Fruit fly (Drosophila melanogaster): ENCODE data around the gene mld.
A peak's percentile ranks its signal among the peaks of the same experiment; 100 is the strongest.

The mld gene

DNA sequence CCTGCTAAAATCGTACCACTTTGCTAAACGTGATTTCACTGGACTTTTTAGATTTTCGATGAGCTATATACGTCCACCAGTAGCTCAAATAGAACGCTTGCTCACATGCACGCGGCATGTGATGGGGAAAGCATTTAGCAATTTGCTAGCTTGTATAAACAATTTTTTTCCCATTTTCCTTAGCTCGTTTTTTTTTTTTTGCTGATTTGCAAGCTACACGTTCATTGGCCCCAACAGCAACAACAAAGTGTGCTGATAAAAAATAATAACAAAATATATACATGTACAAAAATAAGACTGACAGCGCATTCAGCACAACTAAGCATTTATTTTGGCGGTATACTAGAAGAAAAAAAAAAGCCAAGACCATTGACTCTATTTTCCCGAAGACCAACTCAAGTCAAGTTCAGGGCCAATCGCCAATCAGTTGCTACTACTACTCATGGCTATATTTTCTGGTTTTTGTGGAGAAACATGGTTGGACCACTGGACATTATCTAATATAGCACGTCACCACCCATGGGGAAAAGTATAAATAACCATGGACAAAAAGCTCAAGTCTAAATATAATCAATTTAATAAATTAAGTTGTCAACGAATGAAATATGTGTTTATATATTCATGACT is 9.6 kb upstream of the mld start:
- TF ChIP-seq Rel (GFP tag; optimal IDR thresholded peaks at IDR 0.05) (no peak), Rel (tag; optimal IDR thresholded peaks at IDR 0.05) (peak; percentile 42), Sp1 (GFP tag; optimal IDR thresholded peaks at IDR 0.05) (no peak), jim (GFP tag; optimal IDR thresholded peaks at IDR 0.05) (no peak), usp (GFP tag; optimal IDR thresholded peaks at IDR 0.05) (no peak), CG9705 (GFP tag; optimal IDR thresholded peaks at IDR 0.05) (no peak), tai (GFP tag; optimal IDR thresholded peaks at IDR 0.05) (peak; percentile 26), rgr (GFP tag; optimal IDR thresholded peaks at IDR 0.05) (no peak)

DNA sequence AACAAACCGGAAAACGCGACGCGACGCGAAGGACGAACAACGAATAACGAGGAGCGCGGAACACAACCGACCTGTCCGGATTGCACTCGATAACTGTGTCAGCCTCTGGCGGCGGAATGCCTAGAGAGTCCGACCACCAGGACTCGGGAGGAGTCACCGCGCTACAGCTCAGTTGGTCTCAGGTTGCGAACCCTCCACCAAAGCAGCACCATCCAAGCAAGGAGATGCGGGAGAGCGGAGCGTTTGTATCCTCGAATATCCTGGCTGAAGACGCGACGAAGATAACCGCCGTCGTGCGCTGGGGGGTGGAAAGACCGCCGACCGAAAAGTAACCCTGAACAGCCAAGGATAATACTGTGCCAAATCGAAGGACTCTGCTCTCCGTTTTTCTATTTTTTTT is 8.1 kb upstream of the mld start:
- no peak for TF ChIP-seq Hnf4 (GFP tag; optimal IDR thresholded peaks at IDR 0.05)
- no peak for TF ChIP-seq ey (GFP tag; optimal IDR thresholded peaks at IDR 0.05)
- no peak for TF ChIP-seq dl (GFP tag; optimal IDR thresholded peaks at IDR 0.05; ENCODE audit: insufficient read depth in 1 of 2, partially characterized antibody in 2 of 2)
- TF ChIP-seq dmrt93B (GFP tag; optimal IDR thresholded peaks at IDR 0.05), result no peak
- TF ChIP-seq foxo (GFP tag; optimal IDR thresholded peaks at IDR 0.05), result no peak
- no peak for TF ChIP-seq sv (GFP tag; optimal IDR thresholded peaks at IDR 0.05)
- no peak for TF ChIP-seq tai (GFP tag; optimal IDR thresholded peaks at IDR 0.05)
- TF ChIP-seq Sp1 (GFP tag; optimal IDR thresholded peaks at IDR 0.05), result no peak
- TF ChIP-seq CrebA (GFP tag; optimal IDR thresholded peaks at IDR 0.05; ENCODE audit: borderline replicate concordance), result no peak

DNA sequence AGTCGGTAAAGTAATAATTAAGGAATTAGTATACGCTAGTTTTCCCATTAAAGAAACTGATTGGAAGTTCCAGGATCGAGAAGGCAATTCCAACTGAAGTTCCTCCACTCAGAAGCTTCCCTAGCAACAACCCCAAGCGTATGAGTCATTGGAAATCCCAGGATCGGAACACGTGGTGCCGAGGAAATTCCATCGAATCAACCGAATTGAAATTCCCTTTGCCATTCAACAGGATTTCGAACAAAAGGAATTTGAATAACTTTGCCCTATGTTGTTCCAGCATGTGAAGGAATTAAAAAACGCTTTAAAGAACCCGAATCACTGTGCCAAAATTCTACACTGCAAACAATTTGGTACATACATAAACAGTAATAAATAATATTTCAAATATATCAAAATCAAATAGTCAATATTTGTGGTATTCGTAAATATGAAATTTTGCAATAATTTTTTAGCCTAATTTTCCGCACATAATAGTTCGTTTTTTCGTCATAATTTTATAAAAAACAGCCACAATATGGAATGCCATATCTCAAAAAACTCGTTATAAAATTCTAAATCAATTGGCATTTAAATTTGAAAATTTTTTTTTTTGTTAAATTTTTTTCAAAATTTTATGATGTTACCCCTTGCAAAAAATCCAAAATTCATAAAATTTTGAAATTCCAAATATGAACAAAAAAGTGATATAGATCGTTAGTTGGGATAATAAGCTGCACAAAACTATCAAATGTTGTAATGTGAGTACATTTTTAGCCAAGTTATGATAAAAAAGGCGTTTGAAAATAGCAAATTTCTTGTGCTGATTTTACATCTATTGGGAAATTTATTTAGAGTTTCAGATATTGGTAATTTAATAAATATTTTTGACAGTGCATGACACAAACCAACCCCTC is 5.1 kb upstream of the mld start:
- peak; percentile 24 for TF ChIP-seq tai (GFP tag; optimal IDR thresholded peaks at IDR 0.05)
- TF ChIP-seq Vsx2 (GFP tag; optimal IDR thresholded peaks at IDR 0.05; ENCODE audit: partially characterized antibody), result no peak
- TF ChIP-seq sage (GFP tag; optimal IDR thresholded peaks at IDR 0.05), result no peak
- no peak for TF ChIP-seq Mio (GFP tag; optimal IDR thresholded peaks at IDR 0.05)
- TF ChIP-seq foxo (GFP tag; optimal IDR thresholded peaks at IDR 0.05), result peak in 1 of 2 experiments; percentile 19
- TF ChIP-seq Abd-B (GFP tag; optimal IDR thresholded peaks at IDR 0.05), result no peak
- no peak for TF ChIP-seq usp (GFP tag; optimal IDR thresholded peaks at IDR 0.05)
- TF ChIP-seq Myc (optimal IDR thresholded peaks at IDR 0.05), result no peak

DNA sequence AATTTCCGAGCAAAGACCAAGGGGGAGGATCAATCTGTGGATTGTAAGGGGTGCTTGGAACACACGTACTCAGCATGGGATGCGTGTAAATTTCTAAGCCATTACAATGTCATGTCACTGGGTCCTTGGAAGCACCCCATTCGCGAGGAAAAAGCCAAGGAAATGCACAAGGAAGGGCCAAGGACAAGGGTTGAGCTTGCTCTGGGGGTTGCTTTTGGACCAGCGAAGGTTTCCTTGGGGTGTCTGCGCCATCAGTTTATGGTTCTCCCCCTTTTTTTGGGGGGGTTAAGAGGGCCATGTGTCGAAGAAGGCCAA is 4.5 kb upstream of the mld start:
- no peak for TF ChIP-seq dmrt93B (GFP tag; optimal IDR thresholded peaks at IDR 0.05)
- TF ChIP-seq CG9705 (GFP tag; optimal IDR thresholded peaks at IDR 0.05), result no peak
- TF ChIP-seq sv (GFP tag; optimal IDR thresholded peaks at IDR 0.05), result no peak
- no peak for TF ChIP-seq rgr (GFP tag; optimal IDR thresholded peaks at IDR 0.05)

DNA sequence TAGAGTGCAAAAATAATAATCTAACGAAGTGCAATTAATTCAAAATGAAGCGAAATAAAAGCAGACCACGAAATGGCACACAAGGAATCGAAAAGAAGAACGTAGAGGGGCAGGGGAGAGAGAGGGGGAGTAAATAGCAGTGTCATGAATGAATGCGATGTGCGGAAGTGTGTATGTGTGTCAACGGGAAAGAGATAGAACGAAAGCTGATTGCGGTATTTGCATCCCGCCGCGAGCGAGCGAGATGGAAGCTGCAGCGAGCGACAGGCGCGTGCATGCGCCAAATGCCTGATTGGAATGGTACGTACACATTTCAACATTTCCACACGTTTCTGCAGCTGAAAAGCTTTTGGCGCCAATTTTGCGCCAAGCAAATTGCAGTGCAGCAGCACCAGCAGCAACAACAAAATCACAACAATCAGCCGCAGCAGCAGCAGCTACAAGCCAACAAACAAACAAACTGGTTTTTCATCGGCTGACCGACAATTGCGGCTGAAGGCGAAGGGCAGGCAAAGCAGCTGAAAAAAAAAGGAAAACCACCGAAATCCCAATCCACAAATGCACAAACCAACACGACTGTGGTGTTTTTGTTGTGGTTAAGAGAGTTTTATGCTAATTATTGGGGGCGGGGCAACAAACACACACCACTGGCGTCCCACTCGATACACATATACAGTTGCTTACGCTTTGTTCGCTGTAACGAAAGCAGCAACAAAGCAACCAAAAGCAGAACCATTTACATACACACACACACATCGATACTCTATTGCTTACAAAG is 3.4 kb upstream of the mld start:
- TF ChIP-seq Rel (GFP tag; optimal IDR thresholded peaks at IDR 0.05) (no peak), Rel (tag; optimal IDR thresholded peaks at IDR 0.05) (peak; percentile 60), dmrt93B (GFP tag; optimal IDR thresholded peaks at IDR 0.05) (no peak), brk (GFP tag; optimal IDR thresholded peaks at IDR 0.05) (no peak), psq (GFP tag; optimal IDR thresholded peaks at IDR 0.05) (peak; percentile 90), h (GFP tag; optimal IDR thresholded peaks at IDR 0.05) (peak; percentile 87), usp (GFP tag; optimal IDR thresholded peaks at IDR 0.05) (no peak), rgr (GFP tag; optimal IDR thresholded peaks at IDR 0.05) (peak; percentile 26), Vsx2 (GFP tag; optimal IDR thresholded peaks at IDR 0.05; ENCODE audit: partially characterized antibody) (peak; percentile 6), lola (GFP tag; optimal IDR thresholded peaks at IDR 0.05) (no peak), Mio (GFP tag; optimal IDR thresholded peaks at IDR 0.05) (peak; percentile 55), ey (GFP tag; optimal IDR thresholded peaks at IDR 0.05) (peak; percentile 7), dl (GFP tag; optimal IDR thresholded peaks at IDR 0.05; ENCODE audit: insufficient read depth in 1 of 2, partially characterized antibody in 2 of 2) (no peak), CG32264 (GFP tag; optimal IDR thresholded peaks at IDR 0.05) (no peak), Dif (GFP tag; optimal IDR thresholded peaks at IDR 0.05; ENCODE audit: partially characterized antibody) (peak; percentile 21), fru (GFP tag; optimal IDR thresholded peaks at IDR 0.05) (peak; percentile 44), sage (GFP tag; optimal IDR thresholded peaks at IDR 0.05) (no peak), Hr83 (GFP tag; optimal IDR thresholded peaks at IDR 0.05; ENCODE audit: poor library complexity, severe bottlenecking) (peak; percentile 54), foxo (GFP tag; optimal IDR thresholded peaks at IDR 0.05) (no peak), Sp1 (GFP tag; optimal IDR thresholded peaks at IDR 0.05) (no peak), Dfd (GFP tag; optimal IDR thresholded peaks at IDR 0.05) (no peak), OdsH (GFP tag; optimal IDR thresholded peaks at IDR 0.05) (no peak), HLH106 (tag; optimal IDR thresholded peaks at IDR 0.05) (no peak)
